Worm (Caenorhabditis elegans): Measurements from ENCODE around the gene C36E6.2.

Gene C36E6.2

ce11 chrX:17423894-17424594 lies 27.4 kb upstream of the C36E6.2 start (continued):
- TF ChIP-seq let-607 (tag; optimal IDR thresholded peaks at IDR 0.05) (no peak), rec-8 (tag; optimal IDR thresholded peaks at IDR 0.05) (no peak), ztf-25 (GFP tag; IDR thresholded peaks at IDR 0.05) (no peak), ztf-22 (GFP tag; optimal IDR thresholded peaks at IDR 0.05) (no peak), aptf-3 (GFP tag; IDR thresholded peaks at IDR 0.05) (no peak), snpc-4 (GFP tag; optimal IDR thresholded peaks at IDR 0.05) (no peak), snpc-4 (tag; optimal IDR thresholded peaks at IDR 0.05) (no peak), madf-10 (tag; optimal IDR thresholded peaks at IDR 0.05) (no peak)

- TF ChIP-seq snpc-4 (GFP tag; optimal IDR thresholded peaks at IDR 0.05) (no peak), snpc-4 (tag; optimal IDR thresholded peaks at IDR 0.05) (no peak), rpc-1 (optimal IDR thresholded peaks at IDR 0.05) (no peak), rpc-1 (tag; optimal IDR thresholded peaks at IDR 0.05) (no peak), C06A6.2 (GFP tag; conservative IDR thresholded peaks at IDR 0.05) (no peak)
Observed at ce11 chrX:17424595-17424913, 26.9 kb upstream of the C36E6.2 start.

ce11 chrX:17426712-17427111 lies 24.8 kb upstream of the C36E6.2 start:
- TF ChIP-seq fkh-3 (tag; optimal IDR thresholded peaks at IDR 0.05) (no peak), bed-2 (GFP tag; IDR thresholded peaks at IDR 0.05) (no peak), F57C9.4 (tag; optimal IDR thresholded peaks at IDR 0.05) (no peak), Y79H2A.3 (GFP tag; conservative IDR thresholded peaks at IDR 0.05) (no peak), lin-26 (GFP tag; IDR thresholded peaks at IDR 0.05) (no peak), rcor-1 (GFP tag; IDR thresholded peaks at IDR 0.05) (no peak), nhr-179 (tag; optimal IDR thresholded peaks at IDR 0.05) (no peak), attf-5 (GFP tag; optimal IDR thresholded peaks at IDR 0.05) (no peak), let-526 (GFP tag; IDR thresholded peaks at IDR 0.05) (no peak), let-607 (tag; optimal IDR thresholded peaks at IDR 0.05) (no peak), hsf-1 (GFP tag; IDR thresholded peaks at IDR 0.05) (no peak), lin-35 (GFP tag; optimal IDR thresholded peaks at IDR 0.05) (no peak), sptf-2 (GFP tag; optimal IDR thresholded peaks at IDR 0.05) (no peak)

ce11 chrX:17427778-17428177 lies 23.7 kb upstream of the C36E6.2 start:
- TF ChIP-seq lin-26 (GFP tag; IDR thresholded peaks at IDR 0.05) (0 out of 2 replicates have a peak, but pooled peaks have one; percentile 30), hmg-20 (GFP tag; IDR thresholded peaks at IDR 0.05) (no peak), snpc-1.3 (tag; optimal IDR thresholded peaks at IDR 0.05; ENCODE audit: insufficient read depth) (no peak), ztf-18 (tag; optimal IDR thresholded peaks at IDR 0.05) (no peak), lsl-1 (GFP tag; optimal IDR thresholded peaks at IDR 0.05) (no peak)

- TF ChIP-seq mes-4 (tag; optimal IDR thresholded peaks at IDR 0.05) (no peak), egl-18 (GFP tag; IDR thresholded peaks at IDR 0.05) (no peak), F57A8.1 (GFP tag; optimal IDR thresholded peaks at IDR 0.05) (no peak), mcd-1 (GFP tag; IDR thresholded peaks at IDR 0.05) (no peak), pha-4 (tag; optimal IDR thresholded peaks at IDR 0.05) (no peak), nhr-90 (tag; optimal IDR thresholded peaks at IDR 0.05) (no peak), him-1 (tag; optimal IDR thresholded peaks at IDR 0.05) (no peak), hlh-26 (GFP tag; conservative IDR thresholded peaks at IDR 0.05) (no peak), Y67H2A.10 (GFP tag; conservative IDR thresholded peaks at IDR 0.05) (no peak), ceh-58 (GFP tag; IDR thresholded peaks at IDR 0.05) (no peak)
Observed at ce11 chrX:17428803-17429202, 22.7 kb upstream of the C36E6.2 start, which contains the start of gene pbo-6. TSS of gene pbo-6 (plus strand) at chrX:17429042.

Data from whole organism, young adult.